Worm (Caenorhabditis elegans) whole organism, L4 larva: ENCODE measurements around the gene sul-2.

Source experiments
- F37D6.2 ChIP-seq: sonication (generic microtip); optimal IDR thresholded peaks from 2 replicates; lab custom pipeline; 2016; ENCODE audit warnings: mild to moderate bottlenecking, missing genetic modification characterization, missing compliant biosample characterization
- F49E8.2 ChIP-seq: sonication (generic microtip); optimal IDR thresholded peaks from 2 replicates; lab custom pipeline; 2016; ENCODE audit warnings: missing compliant biosample characterization, mild to moderate bottlenecking, missing genetic modification characterization, borderline replicate concordance
- R02D3.7 ChIP-seq: fragments of 150-350 bp; sonication (generic microtip); optimal IDR thresholded peaks from 3 replicates; lab custom pipeline; 2014; ENCODE audit warnings: missing biosample characterization, missing genetic modification characterization
- T26A8.4 ChIP-seq: fragments of 200-800 bp; sonication (Bioruptor generic); IDR thresholded peaks from 2 replicates; pipeline ENCODE4 v1.3.6; 2022; ENCODE audit warnings: missing genetic modification characterization, missing compliant biosample characterization
- Y48G9A.11 ChIP-seq: fragments of 200-800 bp; sonication (Bioruptor generic); IDR thresholded peaks from 2 replicates; pipeline ENCODE4 v1.3.6; 2022; ENCODE audit warnings: missing genetic modification reagents, missing genetic modification characterization, missing compliant biosample characterization
- Y75B8A.6 ChIP-seq: fragments of 200-800 bp; sonication (Bioruptor generic); IDR thresholded peaks from 2 replicates; pipeline ENCODE4 v1.3.6; 2022; ENCODE audit warnings: missing genetic modification reagents, missing genetic modification characterization, missing compliant biosample characterization
- ZK337.2 ChIP-seq: fragments of 200-800 bp; sonication (Bioruptor generic); IDR thresholded peaks from 2 replicates; pipeline ENCODE4 v1.3.6; 2022; ENCODE audit warnings: missing genetic modification reagents, missing genetic modification characterization, missing compliant biosample characterization
- ZK546.5 ChIP-seq, 2 experiments: sonication (generic microtip); optimal IDR thresholded peaks; 2 replicates each; lab custom pipeline; 2017; ENCODE audit warnings: missing biosample characterization in 2 of 2, missing genetic modification characterization in 2 of 2
- aha-1 ChIP-seq: fragments of 150-350 bp; peaks from one replicate; lab custom pipeline; 2014; ENCODE audit warnings: missing biosample characterization, missing genetic modification characterization
- aly-2 ChIP-seq: sonication (generic microtip); optimal IDR thresholded peaks from 2 replicates; lab custom pipeline; 2018; ENCODE audit warnings: missing biosample characterization, missing genetic modification characterization
- ama-1 ChIP-seq: fragments of 150-350 bp; optimal IDR thresholded peaks from 2 replicates; lab custom pipeline; 2014; ENCODE audit warnings: inconsistent platforms, mixed read lengths
- attf-4 ChIP-seq: sonication (generic microtip); optimal IDR thresholded peaks from 3 replicates; lab custom pipeline; 2017; ENCODE audit warnings: missing biosample characterization, missing genetic modification characterization
- ceh-44 ChIP-seq: fragments of 200-800 bp; sonication (Bioruptor generic); IDR thresholded peaks from 2 replicates; pipeline ENCODE4 v1.3.6; 2022; ENCODE audit warnings: missing genetic modification reagents, missing genetic modification characterization, missing compliant biosample characterization
- ctbp-1 ChIP-seq: fragments of 200-800 bp; sonication (Bioruptor generic); IDR thresholded peaks from 2 replicates; pipeline ENCODE4 v1.3.6; 2022; ENCODE audit warnings: missing genetic modification reagents, missing genetic modification characterization, missing compliant biosample characterization
- daf-19 ChIP-seq: fragments of 200-800 bp; sonication (Bioruptor generic); conservative IDR thresholded peaks from 2 replicates; pipeline ENCODE4 v1.3.6; 2022; ENCODE audit warnings: missing genetic modification characterization, missing compliant biosample characterization
- dpl-1 ChIP-seq: fragments of 150-350 bp; optimal IDR thresholded peaks from 2 replicates; lab custom pipeline; 2014; ENCODE audit warnings: missing biosample characterization, missing genetic modification reagents, missing genetic modification characterization
- gei-8 ChIP-seq: fragments of 200-800 bp; sonication (Bioruptor generic); optimal IDR thresholded peaks from 2 replicates; lab custom pipeline; 2018; ENCODE audit warnings: mild to moderate bottlenecking, missing genetic modification characterization, missing compliant biosample characterization
- hlh-30 ChIP-seq: sonication (generic microtip); optimal IDR thresholded peaks from 2 replicates; lab custom pipeline; 2017; ENCODE audit warnings: antibody characterized with exemption, mild to moderate bottlenecking, missing genetic modification characterization, missing compliant biosample characterization; ENCODE audit not compliant: insufficient read depth
- lin-15B ChIP-seq: fragments of 150-350 bp; sonication (generic microtip); optimal IDR thresholded peaks from 3 replicates; lab custom pipeline; 2014; ENCODE audit warnings: missing biosample characterization, missing genetic modification characterization
- lin-38 ChIP-seq: fragments of 200-800 bp; sonication (Bioruptor generic); IDR thresholded peaks from 2 replicates; pipeline ENCODE4 v1.3.6; 2022; ENCODE audit warnings: missing genetic modification reagents, missing genetic modification characterization, missing compliant biosample characterization
- lsy-2 ChIP-seq, 2 experiments: fragments of 150-350 bp in 1 of 2; sonication (generic microtip) in 1 of 2; optimal IDR thresholded peaks; 2 replicates each; lab custom pipeline; 2014 to 2017; ENCODE audit warnings: missing biosample characterization in 2 of 2, missing genetic modification characterization in 2 of 2
- mep-1 ChIP-seq: fragments of 150-350 bp; sonication (generic microtip); optimal IDR thresholded peaks from 3 replicates; lab custom pipeline; 2014; ENCODE audit warnings: missing biosample characterization, missing genetic modification characterization
- mes-2 ChIP-seq: sonication (generic microtip); optimal IDR thresholded peaks from 2 replicates; lab custom pipeline; 2016; ENCODE audit warnings: missing genotype, mild to moderate bottlenecking, missing genetic modification characterization, missing compliant biosample characterization; ENCODE audit not compliant: poor library complexity, severe bottlenecking
- mxl-3 ChIP-seq: fragments of 200-800 bp; sonication (Bioruptor generic); optimal IDR thresholded peaks from 2 replicates; lab custom pipeline; 2018; ENCODE audit warnings: mild to moderate bottlenecking, missing genetic modification characterization, missing compliant biosample characterization
- nhr-102 ChIP-seq: sonication (generic microtip); optimal IDR thresholded peaks from 2 replicates; lab custom pipeline; 2016; ENCODE audit warnings: mild to moderate bottlenecking, missing genetic modification characterization, moderate library complexity, missing compliant biosample characterization
- nhr-11 ChIP-seq: fragments of 150-350 bp; optimal IDR thresholded peaks from 2 replicates; lab custom pipeline; 2014; ENCODE audit warnings: missing biosample characterization, missing genetic modification characterization
- nhr-41 ChIP-seq: fragments of 200-800 bp; sonication (Bioruptor generic); IDR thresholded peaks from 2 replicates; pipeline ENCODE4 v1.3.6; 2022; ENCODE audit warnings: missing genetic modification reagents, missing genetic modification characterization, missing compliant biosample characterization
- php-3 ChIP-seq: fragments of 200-800 bp; sonication (Bioruptor generic); IDR thresholded peaks from 2 replicates; pipeline ENCODE4 v1.3.6; 2022; ENCODE audit warnings: missing genetic modification reagents, missing genetic modification characterization, missing compliant biosample characterization
- saeg-2 ChIP-seq: fragments of 200-800 bp; sonication (Bioruptor generic); IDR thresholded peaks from 2 replicates; pipeline ENCODE4 v1.3.6; 2022; ENCODE audit warnings: missing genetic modification reagents, missing genetic modification characterization, missing compliant biosample characterization
- set-16 ChIP-seq: fragments of 200-800 bp; sonication (Bioruptor generic); IDR thresholded peaks from 2 replicates; pipeline ENCODE4 v1.3.6; 2022; ENCODE audit warnings: missing genetic modification reagents, missing genetic modification characterization, missing compliant biosample characterization
- skn-1 ChIP-seq: fragments of 150-350 bp; optimal IDR thresholded peaks from 2 replicates; lab custom pipeline; 2014; ENCODE audit warnings: missing biosample characterization, missing genetic modification characterization
- unc-62 ChIP-seq, 3 experiments: fragments of 150-350 bp in 1 of 3; sonication (generic microtip); optimal IDR thresholded peaks in 2 of 3; peaks in 1 of 3; 1 replicate in 1 of 3; 2 replicates in 2 of 3; lab custom pipeline; 2014 to 2017; ENCODE audit warnings: missing biosample characterization in 3 of 3, missing genetic modification characterization in 3 of 3, missing genetic modification reagents in 3 of 3, missing genotype in 1 of 3
- zag-1 ChIP-seq: fragments of 150-350 bp; optimal IDR thresholded peaks from 2 replicates; lab custom pipeline; 2014; ENCODE audit warnings: missing biosample characterization, missing genetic modification characterization
- zfp-3 ChIP-seq: fragments of 200-800 bp; sonication (Bioruptor generic); conservative IDR thresholded peaks from 2 replicates; pipeline ENCODE4 v1.3.6; 2022; ENCODE audit warnings: missing genetic modification reagents, missing genetic modification characterization, missing compliant biosample characterization
- zip-11 ChIP-seq: fragments of 200-800 bp; sonication (Bioruptor generic); IDR thresholded peaks from 2 replicates; pipeline ENCODE4 v1.3.6; 2022; ENCODE audit warnings: missing genetic modification characterization, missing compliant biosample characterization
- zip-2 ChIP-seq: fragments of 150-350 bp; optimal IDR thresholded peaks from 2 replicates; lab custom pipeline; 2014; ENCODE audit warnings: missing biosample characterization, missing genetic modification characterization

Gene sul-2

ce11 chrV:8130149-8130661 is 27.3 kb upstream of the sul-2 start, which contains the start of gene snap-1 (continued):
- TF ChIP-seq hlh-30 (tag; lab: Kevin White, UChicago), result peak; percentile 93
- peak; percentile 58; the same call in 1 of the 2 replicates for TF ChIP-seq ctbp-1 (GFP tag; lab: Robert Waterston, UW)
- TF ChIP-seq lin-38, result no peak
- peak in 1 of 2 experiments; percentile 75 for TF ChIP-seq lsy-2 (tag; optimal IDR thresholded peaks at IDR 0.05; lab: Kevin White, UChicago)
- peak; percentile 74 for TF ChIP-seq mxl-3 (GFP tag; lab: Kevin White, UChicago)
- TF ChIP-seq F49E8.2 (tag; lab: Kevin White, UChicago), result no peak
- TF ChIP-seq F37D6.2 (tag; lab: Kevin White, UChicago), result peak; percentile 5
- peak; percentile 65 for TF ChIP-seq mes-2 (tag; lab: Kevin White, UChicago)
- TF ChIP-seq nhr-11, result peak; percentile 20

DNA sequence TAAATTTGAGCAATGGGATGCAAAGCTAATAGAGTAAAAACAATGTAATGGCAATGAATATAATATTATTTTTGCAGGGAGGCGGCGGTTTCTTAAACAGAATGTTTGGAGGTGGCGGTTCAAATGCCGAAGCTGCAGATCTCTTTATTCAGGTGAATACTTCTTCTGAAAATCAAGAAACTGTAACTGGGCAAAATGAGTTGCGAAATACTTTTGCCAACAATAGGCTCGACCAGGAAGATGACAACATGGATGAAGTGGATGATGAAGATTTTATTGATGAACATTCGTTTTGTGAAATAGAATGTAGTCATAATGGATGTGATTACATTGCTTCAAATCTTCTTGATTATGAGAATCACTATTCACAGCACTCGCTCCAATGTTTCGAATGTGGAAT is 26.7 kb upstream of the sul-2 start:
- no peak for TF ChIP-seq Y75B8A.6 (GFP tag; lab: Robert Waterston, UW)
- TF ChIP-seq zip-11 (GFP tag; lab: Robert Waterston, UW), result no peak
- TF ChIP-seq nhr-41 (GFP tag; lab: Robert Waterston, UW), result no peak
- TF ChIP-seq daf-19 (GFP tag; lab: Robert Waterston, UW), result no peak
- no peak for TF ChIP-seq set-16 (GFP tag; lab: Robert Waterston, UW)
- TF ChIP-seq attf-4 (tag; lab: Kevin White, UChicago), result no peak
- TF ChIP-seq php-3 (GFP tag; lab: Robert Waterston, UW), result no peak
- TF ChIP-seq ZK337.2, result no peak
- TF ChIP-seq aly-2, result no peak
- TF ChIP-seq nhr-102, result no peak
- no peak for TF ChIP-seq lin-38
- no peak for TF ChIP-seq ZK546.5 (tag; optimal IDR thresholded peaks at IDR 0.05; lab: Kevin White, UChicago)
- TF ChIP-seq lin-15B, result no peak
- TF ChIP-seq Y48G9A.11, result no peak
- no peak for TF ChIP-seq F37D6.2 (tag; lab: Kevin White, UChicago)

ce11 chrV:8131628-8132027 is 25.9 kb upstream of the sul-2 start:
- TF ChIP-seq lin-38 (0 out of 2 replicates have a peak, but pooled peaks have one; percentile 17), zip-2 (tag; lab: Kevin White, UChicago) (no peak), mes-2 (tag; lab: Kevin White, UChicago) (no peak), R02D3.7 (tag; lab: Kevin White, UChicago) (no peak), php-3 (GFP tag; lab: Robert Waterston, UW) (no peak), skn-1 (tag; lab: Kevin White, UChicago) (no peak), unc-62 (GFP tag; optimal IDR thresholded peaks at IDR 0.05 in 1 of 2; lab: Kevin White, UChicago) (no peak), unc-62 (tag; optimal IDR thresholded peaks at IDR 0.05; lab: Kevin White, UChicago) (no peak), lsy-2 (tag; optimal IDR thresholded peaks at IDR 0.05; lab: Kevin White, UChicago) (no peak), ceh-44 (GFP tag; lab: Robert Waterston, UW) (no peak), ama-1 (lab: Kevin White, UChicago) (peak; percentile 3), zag-1 (no peak), T26A8.4 (GFP tag; lab: Robert Waterston, UW) (peak; percentile 36; the same call in 1 of the 2 replicates), zip-11 (GFP tag; lab: Robert Waterston, UW) (no peak), mep-1 (tag; lab: Kevin White, UChicago) (no peak), dpl-1 (no peak), lin-15B (no peak), gei-8 (GFP tag; lab: Kevin White, UChicago) (no peak), aha-1 (tag; lab: Kevin White, UChicago) (no peak), saeg-2 (GFP tag; lab: Robert Waterston, UW) (no peak), zfp-3 (GFP tag; lab: Robert Waterston, UW) (0 out of 2 replicates have a peak, but pooled peaks have one; percentile 20), hlh-30 (tag; lab: Kevin White, UChicago) (no peak)
